Worm (Caenorhabditis elegans): ENCODE measurements around the gene ZC518.8.

ce11 chrIV:12399983-12400382 lies 38.3 kb upstream of the ZC518.8 start:
- TF ChIP-seq med-1 (GFP tag; optimal IDR thresholded peaks at IDR 0.05; ENCODE audit: insufficient read depth) (no peak), flt-1 (GFP tag; IDR thresholded peaks at IDR 0.05) (no peak), klf-2 (GFP tag; conservative IDR thresholded peaks at IDR 0.05) (no peak), ztf-23 (GFP tag; IDR thresholded peaks at IDR 0.05) (no peak), ztf-29 (GFP tag; IDR thresholded peaks at IDR 0.05) (no peak), T22C8.4 (GFP tag; IDR thresholded peaks at IDR 0.05) (no peak)
